Fruit fly (Drosophila melanogaster) S2 (cell line): ENCODE data around the gene pan.

Experiments used
- CG8478 ChIP-seq: fragments of >200 bp; optimal IDR thresholded peaks from 2 replicates; lab custom pipeline; 2018
- CTCF ChIP-seq, 2 experiments: fragments of >200 bp; optimal IDR thresholded peaks; 2 replicates each; lab custom pipeline; 2018

pan gene

dm6 chr4:135953-136352, 66.8 kb downstream of the pan start:
- TF ChIP-seq CG8478 (lab: Kevin White, UChicago) (no peak), CTCF (optimal IDR thresholded peaks at IDR 0.05; lab: Kevin White, UChicago) (no peak)

dm6 chr4:149123-149522, 80.0 kb downstream of the pan start:
- TF ChIP-seq CTCF (optimal IDR thresholded peaks at IDR 0.05; lab: Kevin White, UChicago), result no peak
- TF ChIP-seq CG8478 (lab: Kevin White, UChicago), result no peak

dm6 chr4:150453-150852, 81.3 kb downstream of the pan start, which contains the start of gene CG32006:
Gene CG32006 (plus strand): TSS chr4:150764.
- TF ChIP-seq CG8478 (lab: Kevin White, UChicago) (no peak), CTCF (optimal IDR thresholded peaks at IDR 0.05; lab: Kevin White, UChicago) (no peak)

dm6 chr4:155977-156376, 86.9 kb downstream of the pan start, which contains the start of gene CG31997:
Gene CG31997 (minus strand): TSS chr4:156060.
- TF ChIP-seq CG8478 (lab: Kevin White, UChicago) (no peak), CTCF (optimal IDR thresholded peaks at IDR 0.05; lab: Kevin White, UChicago) (no peak)
